Fruit fly (Drosophila melanogaster) whole organism, wandering third instar larva: ENCODE results near the gene Prx1.

Experiments
- CrebA ChIP-seq: fragments of 200-800 bp; sonication (Bioruptor generic); optimal IDR thresholded peaks from 2 replicates; lab custom pipeline; 2016; ENCODE audit warnings: missing biosample characterization, mild to moderate bottlenecking, missing genetic modification characterization, borderline replicate concordance
- Jra ChIP-seq: sonication (Bioruptor generic); optimal IDR thresholded peaks from 2 replicates; lab custom pipeline; 2016; ENCODE audit warnings: missing biosample characterization, missing genetic modification characterization
- Myc ChIP-seq: fragments of >200 bp; optimal IDR thresholded peaks from 2 replicates; lab custom pipeline; 2017
- N ChIP-seq: fragments of >200 bp; optimal IDR thresholded peaks from 2 replicates; lab custom pipeline; 2018; ENCODE audit warnings: missing biosample characterization, missing external identifiers, missing genetic modification characterization
- OdsH ChIP-seq: fragments of 200-800 bp; sonication (Bioruptor generic); optimal IDR thresholded peaks from 2 replicates; lab custom pipeline; 2016; ENCODE audit warnings: missing biosample characterization, mild to moderate bottlenecking, missing genetic modification characterization
- dmrt93B ChIP-seq: fragments of 200-800 bp; sonication (Bioruptor generic); optimal IDR thresholded peaks from 2 replicates; lab custom pipeline; 2018; ENCODE audit warnings: missing biosample characterization, mild to moderate bottlenecking, missing genetic modification characterization
- fru ChIP-seq: fragments of 200-800 bp; sonication (Bioruptor generic); optimal IDR thresholded peaks from 3 replicates; lab custom pipeline; 2016; ENCODE audit warnings: missing biosample characterization, mild to moderate bottlenecking, missing genetic modification characterization
- h ChIP-seq: fragments of 200-800 bp; sonication (Bioruptor generic); optimal IDR thresholded peaks from 3 replicates; lab custom pipeline; 2016; ENCODE audit warnings: missing biosample characterization, mild to moderate bottlenecking, missing genetic modification characterization
- lola ChIP-seq: fragments of >200 bp; optimal IDR thresholded peaks from 2 replicates; lab custom pipeline; 2017; ENCODE audit warnings: missing biosample characterization, missing genetic modification characterization
- usp ChIP-seq: fragments of >200 bp; optimal IDR thresholded peaks from 2 replicates; lab custom pipeline; 2017; ENCODE audit warnings: missing biosample characterization, missing genetic modification characterization

DNA sequence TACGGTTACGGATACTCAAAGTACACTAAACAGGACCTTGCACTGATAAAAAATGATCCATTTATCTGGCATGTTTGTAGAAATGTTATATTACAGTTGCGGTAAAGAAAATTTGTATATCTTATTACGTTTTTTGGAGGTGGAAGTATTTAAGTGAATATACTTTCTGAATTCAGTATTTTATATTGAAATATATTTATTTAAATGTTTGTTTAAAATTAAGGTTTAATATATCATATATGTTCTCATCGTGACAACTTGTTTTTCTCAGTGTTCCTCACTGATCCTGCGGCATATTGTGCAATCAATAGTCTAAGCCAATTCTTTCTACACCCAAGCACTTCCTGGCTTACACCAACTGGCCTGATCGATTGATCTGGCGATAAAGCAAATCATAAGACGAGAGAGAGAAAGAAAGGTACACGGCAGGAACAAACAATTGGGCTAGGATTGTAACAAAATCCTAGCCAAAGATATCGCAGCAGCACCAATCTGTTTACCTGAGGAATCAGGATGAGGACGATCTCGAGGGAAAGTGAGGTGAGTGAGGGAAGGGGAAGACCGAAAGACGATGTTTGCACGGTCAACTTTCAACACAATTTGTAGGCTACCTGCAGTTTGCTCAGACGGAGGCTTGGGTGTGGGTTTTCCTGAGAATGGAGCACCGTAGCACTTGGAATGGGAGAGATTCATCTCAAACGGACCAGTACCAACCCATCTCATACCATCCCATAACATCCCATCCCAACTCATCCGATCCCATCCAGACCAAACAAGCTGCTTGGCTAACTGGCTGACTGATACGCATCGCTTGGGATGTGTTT, 25.0 kb downstream of the Prx1 start:
- TF ChIP-seq Jra (no peak), h (no peak), dmrt93B (GFP tag; lab: Kevin White, UChicago) (no peak), OdsH (GFP tag; lab: Kevin White, UChicago) (no peak), Myc (lab: Kevin White, UChicago) (no peak), CrebA (GFP tag; lab: Kevin White, UChicago) (no peak), lola (GFP tag; lab: Kevin White, UChicago) (no peak), N (GFP tag; lab: Kevin White, UChicago) (no peak), usp (GFP tag; lab: Kevin White, UChicago) (no peak), fru (no peak)
